Fruit fly (Drosophila melanogaster) whole organism, pupa: Measurements from ENCODE around the gene CG9259.

Experiments used
- CG10348 ChIP-seq: fragments of 200-800 bp; sonication (Bioruptor generic); IDR thresholded peaks from 2 replicates; pipeline ENCODE4 v1.3.6; 2022; ENCODE audit warnings: missing biosample characterization, missing genetic modification characterization
- CG12605 ChIP-seq: fragments of 200-800 bp; sonication (Bioruptor generic); IDR thresholded peaks from 2 replicates; pipeline ENCODE4 v1.3.6; 2022; ENCODE audit warnings: missing biosample characterization, missing genetic modification characterization
- CG13204 ChIP-seq: fragments of 200-800 bp; sonication (Bioruptor generic); optimal IDR thresholded peaks from 2 replicates; lab custom pipeline; 2018; ENCODE audit warnings: missing biosample characterization, mild to moderate bottlenecking, missing genetic modification characterization, moderate library complexity
- CG14655 ChIP-seq: fragments of 200-800 bp; sonication (Bioruptor generic); optimal IDR thresholded peaks from 3 replicates; lab custom pipeline; 2017; ENCODE audit warnings: mild to moderate bottlenecking, missing biosample characterization, missing genetic modification reagents, missing genetic modification characterization
- CG15710 ChIP-seq: fragments of 200-800 bp; sonication (Bioruptor generic); optimal IDR thresholded peaks from 2 replicates; lab custom pipeline; 2018; ENCODE audit warnings: missing biosample characterization, mild to moderate bottlenecking, missing genetic modification characterization, moderate library complexity
- CG17806 ChIP-seq: fragments of 200-800 bp; sonication (Bioruptor generic); optimal IDR thresholded peaks from 2 replicates; lab custom pipeline; 2018; ENCODE audit warnings: missing biosample characterization, mild to moderate bottlenecking, missing genetic modification characterization, moderate library complexity
- CG32121 ChIP-seq: fragments of 200-800 bp; sonication (Bioruptor generic); IDR thresholded peaks from 2 replicates; pipeline ENCODE4 v1.3.6; 2022; ENCODE audit warnings: missing biosample characterization, missing genetic modification characterization
- CG34367 ChIP-seq: fragments of 200-800 bp; sonication (Bioruptor generic); optimal IDR thresholded peaks from 2 replicates; lab custom pipeline; 2018; ENCODE audit warnings: missing biosample characterization, mild to moderate bottlenecking, missing genetic modification characterization
- CG4496 ChIP-seq: fragments of 200-800 bp; sonication (Bioruptor generic); IDR thresholded peaks from 3 replicates; pipeline ENCODE4 v1.3.6; 2022; ENCODE audit warnings: missing biosample characterization, missing genetic modification characterization
- CG8159 ChIP-seq: fragments of 200-800 bp; sonication (Bioruptor generic); optimal IDR thresholded peaks from 3 replicates; lab custom pipeline; 2018; ENCODE audit warnings: missing biosample characterization, mild to moderate bottlenecking, missing genetic modification characterization, moderate library complexity
- CG8301 ChIP-seq: fragments of 200-800 bp; sonication (Bioruptor generic); optimal IDR thresholded peaks from 2 replicates; lab custom pipeline; 2018; ENCODE audit warnings: missing biosample characterization, mild to moderate bottlenecking, missing genetic modification characterization
- CG9948 ChIP-seq: fragments of 200-800 bp; sonication (Bioruptor generic); optimal IDR thresholded peaks from 2 replicates; lab custom pipeline; 2018; ENCODE audit warnings: missing biosample characterization, mild to moderate bottlenecking, missing genetic modification characterization, moderate library complexity
- D1 ChIP-seq: fragments of 200-800 bp; sonication (Bioruptor generic); optimal IDR thresholded peaks from 2 replicates; lab custom pipeline; 2018; ENCODE audit warnings: missing biosample characterization, mild to moderate bottlenecking, missing genetic modification characterization, moderate library complexity
- EcR ChIP-seq: fragments of 200-800 bp; sonication (Bioruptor generic); optimal IDR thresholded peaks from 3 replicates; lab custom pipeline; 2019; ENCODE audit warnings: missing biosample characterization, missing genetic modification characterization, mild to moderate bottlenecking, moderate library complexity, missing genetic modification reagents
- Ets98B ChIP-seq: fragments of 200-800 bp; sonication (Bioruptor generic); IDR thresholded peaks from 2 replicates; pipeline ENCODE4 v1.3.6; 2022; ENCODE audit warnings: missing biosample characterization, missing genetic modification characterization
- Pif1A ChIP-seq: fragments of 200-800 bp; sonication (Bioruptor generic); optimal IDR thresholded peaks from 3 replicates; lab custom pipeline; 2016; ENCODE audit warnings: missing biosample characterization, missing genetic modification characterization
- Pif1B ChIP-seq: fragments of 200-800 bp; sonication (Bioruptor generic); optimal IDR thresholded peaks from 3 replicates; lab custom pipeline; 2016; ENCODE audit warnings: missing biosample characterization, missing genetic modification characterization
- Snoo ChIP-seq: fragments of 200-800 bp; sonication (Bioruptor generic); optimal IDR thresholded peaks from 3 replicates; lab custom pipeline; 2017; ENCODE audit warnings: missing biosample characterization, mild to moderate bottlenecking, missing genetic modification characterization, inconsistent platforms
- fd96Ca ChIP-seq: fragments of 200-800 bp; sonication (Bioruptor generic); IDR thresholded peaks from 3 replicates; pipeline ENCODE4 v1.3.6; 2022; ENCODE audit warnings: missing biosample characterization, missing genetic modification characterization
- gl ChIP-seq: fragments of 200-800 bp; sonication (Bioruptor generic); optimal IDR thresholded peaks from 2 replicates; lab custom pipeline; 2018; ENCODE audit warnings: missing biosample characterization, mild to moderate bottlenecking, missing genetic modification characterization
- rn ChIP-seq: fragments of 200-800 bp; sonication (Bioruptor generic); IDR thresholded peaks from 2 replicates; pipeline ENCODE4 v1.3.6; 2022; ENCODE audit warnings: missing biosample characterization, missing genetic modification characterization

The CG9259 gene

DNA sequence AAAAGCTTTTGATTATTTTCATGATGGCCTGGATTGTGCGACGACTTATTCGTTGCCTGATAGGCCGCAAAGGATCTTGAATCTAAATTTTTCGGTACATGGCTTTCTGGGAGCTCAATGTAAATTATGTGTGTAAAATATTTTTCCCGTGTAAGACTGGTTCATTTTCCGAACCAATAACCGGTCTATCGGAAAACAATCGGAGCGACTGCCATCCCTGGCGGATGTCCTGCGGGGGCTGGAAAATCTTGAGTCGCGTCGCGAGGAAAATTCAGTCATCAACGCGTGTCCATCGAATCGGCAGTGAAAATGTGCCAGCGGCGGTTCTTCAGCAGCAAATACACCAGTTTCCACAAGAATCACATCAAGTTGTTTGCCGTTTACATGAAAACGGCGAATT is 15.2 kb downstream of the CG9259 start, which contains the start of the genes CG46307 and Nhe2:
Gene CG46307 (plus strand): TSS at position 243 of the 400 bp plus-strand sequence.
Gene Nhe2 (plus strand): TSS at position 243 of the 400 bp plus-strand sequence.
- TF ChIP-seq CG14655 (GFP tag; lab: Kevin White, UChicago) (no peak), CG4496 (GFP tag; lab: Robert Waterston, UW) (peak; percentile 49; the same call in 1 of the 3 replicates)

DNA sequence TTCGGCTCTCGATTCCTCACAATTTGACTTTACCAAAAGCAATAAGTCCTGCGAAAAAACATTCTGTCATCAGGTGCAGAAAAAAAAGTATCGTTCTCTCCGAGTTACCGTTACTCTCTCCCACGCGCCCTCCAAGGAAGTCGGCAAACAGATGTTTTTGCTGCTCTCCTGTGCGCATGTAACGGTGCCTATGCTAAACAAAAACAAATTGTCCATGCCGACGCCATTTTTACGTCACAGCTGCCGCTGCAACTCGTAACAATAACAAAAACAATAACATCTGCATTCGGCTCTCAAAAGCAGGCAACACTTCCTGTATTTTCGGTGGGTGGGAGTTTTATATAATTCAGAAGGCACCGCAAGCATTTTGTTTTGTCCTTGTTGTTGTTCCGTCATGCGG is 16.0 kb downstream of the CG9259 start:
- no peak for TF ChIP-seq CG4496 (GFP tag; lab: Robert Waterston, UW)
- no peak for TF ChIP-seq rn
- TF ChIP-seq CG14655 (GFP tag; lab: Kevin White, UChicago): no peak
- no peak for TF ChIP-seq CG17806 (tag; lab: Kevin White, UChicago)
- TF ChIP-seq CG9948 (tag; lab: Kevin White, UChicago): no peak
- TF ChIP-seq CG8301 (tag; lab: Kevin White, UChicago): no peak
- TF ChIP-seq gl (tag; lab: Kevin White, UChicago): no peak
- TF ChIP-seq Pif1A (GFP tag; lab: Kevin White, UChicago): no peak
- TF ChIP-seq Ets98B (GFP tag; lab: Robert Waterston, UW): no peak
- TF ChIP-seq CG8159 (tag; lab: Kevin White, UChicago): no peak
- TF ChIP-seq fd96Ca (GFP tag; lab: Robert Waterston, UW): no peak
- no peak for TF ChIP-seq CG13204
- TF ChIP-seq CG34367 (tag; lab: Kevin White, UChicago): no peak
- TF ChIP-seq Snoo (tag; lab: Kevin White, UChicago): no peak
- no peak for TF ChIP-seq CG12605 (GFP tag; lab: Robert Waterston, UW)

DNA sequence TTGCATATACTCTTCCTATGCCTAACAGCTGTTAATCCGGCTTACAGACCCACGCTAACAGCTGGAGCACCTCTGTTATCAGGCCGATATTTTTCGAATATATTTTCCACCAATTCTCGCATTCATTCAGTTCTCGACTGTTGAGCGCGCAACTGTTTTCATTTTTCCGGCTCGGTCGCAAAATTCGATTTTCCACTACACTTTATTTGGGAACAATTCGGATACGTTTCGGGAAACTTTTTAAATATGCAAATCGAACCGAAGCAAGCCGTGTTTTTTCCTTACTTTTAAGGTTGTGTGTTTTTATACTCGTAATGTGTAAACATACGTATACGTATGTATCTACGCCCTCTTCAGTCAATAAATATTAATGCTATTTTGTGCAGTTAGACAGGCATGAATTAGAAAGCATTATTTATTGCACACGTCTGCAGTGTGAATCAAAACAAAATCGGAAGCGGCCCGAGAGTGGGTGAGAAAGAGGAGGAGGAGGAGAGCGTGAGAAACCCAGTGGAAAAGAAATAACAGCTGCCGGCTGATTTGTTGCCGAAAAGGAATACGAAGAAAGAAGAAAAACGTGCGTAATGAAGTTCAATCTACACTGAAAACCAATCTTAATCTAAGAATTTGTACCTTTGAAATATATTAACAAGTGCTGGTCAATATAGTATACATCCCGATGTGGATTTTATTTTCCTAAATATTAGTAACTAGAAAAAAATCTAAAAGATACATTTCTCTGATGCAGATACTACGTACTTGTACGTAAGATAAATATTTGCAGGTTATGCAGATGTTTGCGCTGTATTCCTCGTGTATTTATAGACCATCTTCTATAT is 18.7 kb downstream of the CG9259 start:
- peak; percentile 56 for TF ChIP-seq CG14655 (GFP tag; lab: Kevin White, UChicago)
- peak; percentile 13; the same call in 1 of the 2 replicates for TF ChIP-seq CG32121 (GFP tag; lab: Robert Waterston, UW)
- peak; percentile 17 for TF ChIP-seq CG8159 (tag; lab: Kevin White, UChicago)
- TF ChIP-seq Pif1B: no peak
- no peak for TF ChIP-seq rn
- peak; percentile 12 for TF ChIP-seq CG15710 (tag; lab: Kevin White, UChicago)
- TF ChIP-seq CG8301 (tag; lab: Kevin White, UChicago): peak; percentile 64
- no peak for TF ChIP-seq D1 (tag; lab: Kevin White, UChicago)
- TF ChIP-seq fd96Ca (GFP tag; lab: Robert Waterston, UW): no peak
- no peak for TF ChIP-seq CG4496 (GFP tag; lab: Robert Waterston, UW)
- no peak for TF ChIP-seq CG10348 (GFP tag; lab: Robert Waterston, UW)
- peak; percentile 32 for TF ChIP-seq Pif1A (GFP tag; lab: Kevin White, UChicago)
- TF ChIP-seq CG9948 (tag; lab: Kevin White, UChicago): peak; percentile 46
- TF ChIP-seq CG17806 (tag; lab: Kevin White, UChicago): peak; percentile 27
- no peak for TF ChIP-seq EcR (GFP tag; lab: Kevin White, UChicago)

DNA sequence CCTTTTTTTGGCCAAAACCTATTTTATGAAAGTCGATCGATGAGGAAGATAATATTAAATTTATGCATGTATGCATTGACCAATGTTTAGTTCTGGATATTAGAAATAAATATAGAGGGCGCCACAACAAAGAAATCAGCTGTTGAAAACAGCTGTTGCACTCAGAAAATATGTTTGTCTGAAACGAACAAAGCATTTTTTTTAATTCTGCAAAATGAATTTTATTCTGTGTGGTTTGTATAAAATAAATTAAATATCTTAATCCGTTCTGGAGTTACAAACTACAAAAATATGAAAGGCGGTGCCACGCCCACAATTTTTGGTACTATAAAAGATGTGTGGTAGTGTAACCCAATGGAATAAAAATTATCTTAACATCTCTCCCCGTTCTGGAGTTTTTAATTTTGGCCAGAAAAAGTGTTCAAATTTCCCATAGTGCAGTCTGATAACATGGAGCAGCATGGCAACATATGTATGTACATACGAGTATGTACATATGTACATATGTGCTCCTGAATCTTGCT is 19.6 kb downstream of the CG9259 start:
- no peak for TF ChIP-seq rn
- no peak for TF ChIP-seq EcR (GFP tag; lab: Kevin White, UChicago)
- TF ChIP-seq CG13204: no peak
- peak; percentile 10 for TF ChIP-seq D1 (tag; lab: Kevin White, UChicago)
- TF ChIP-seq CG12605 (GFP tag; lab: Robert Waterston, UW): no peak
- no peak for TF ChIP-seq fd96Ca (GFP tag; lab: Robert Waterston, UW)
- no peak for TF ChIP-seq CG17806 (tag; lab: Kevin White, UChicago)
- TF ChIP-seq Pif1B: peak; percentile 28
- no peak for TF ChIP-seq CG10348 (GFP tag; lab: Robert Waterston, UW)
- TF ChIP-seq CG34367 (tag; lab: Kevin White, UChicago): peak; percentile 18
- TF ChIP-seq CG4496 (GFP tag; lab: Robert Waterston, UW): peak; percentile 23; the same call in 1 of the 3 replicates
- TF ChIP-seq CG8159 (tag; lab: Kevin White, UChicago): peak; percentile 42
- TF ChIP-seq Snoo (tag; lab: Kevin White, UChicago): no peak
- TF ChIP-seq CG14655 (GFP tag; lab: Kevin White, UChicago): peak; percentile 61
- peak; percentile 22 for TF ChIP-seq Pif1A (GFP tag; lab: Kevin White, UChicago)
- TF ChIP-seq, all 21 proteins: peak for 7

DNA sequence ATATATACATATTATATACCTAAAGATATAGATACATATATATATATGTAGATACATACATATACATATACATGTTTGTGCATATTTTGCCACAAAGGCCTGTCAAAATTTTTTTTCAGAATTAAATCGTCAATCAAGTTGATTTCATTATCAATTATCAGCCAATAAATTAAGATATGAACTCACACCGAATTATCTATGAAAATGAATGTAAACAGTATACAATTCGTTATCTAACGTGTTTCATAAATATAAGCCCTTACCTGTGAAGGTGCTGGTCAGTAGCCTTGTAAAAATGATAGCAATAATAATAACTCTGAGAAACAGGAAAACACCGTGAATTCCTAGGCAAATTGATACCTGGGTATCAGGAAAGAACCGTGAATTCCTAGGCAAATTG is 20.5 kb downstream of the CG9259 start:
- TF ChIP-seq CG14655 (GFP tag; lab: Kevin White, UChicago) (no peak), CG4496 (GFP tag; lab: Robert Waterston, UW) (no peak), Pif1B (no peak), CG10348 (GFP tag; lab: Robert Waterston, UW) (no peak), CG9948 (tag; lab: Kevin White, UChicago) (no peak), CG34367 (tag; lab: Kevin White, UChicago) (no peak), CG17806 (tag; lab: Kevin White, UChicago) (no peak), rn (no peak), CG8301 (tag; lab: Kevin White, UChicago) (no peak), gl (tag; lab: Kevin White, UChicago) (no peak)
- TF ChIP-seq, all 21 proteins: peak for 0
